Worm (Caenorhabditis elegans) whole organism, midembryonic: Measurements from ENCODE around the gene T05C7.5.

Experiments used
- T22C8.4 ChIP-seq: fragments of 200-800 bp; sonication (Bioruptor generic); IDR thresholded peaks from 2 replicates; pipeline ENCODE4 v1.3.6; 2022; ENCODE audit warnings: missing genetic modification characterization, missing compliant biosample characterization
- cog-1 ChIP-seq: sonication (generic microtip); optimal IDR thresholded peaks from 2 replicates; lab custom pipeline; 2016; ENCODE audit warnings: missing genetic modification characterization, missing compliant biosample characterization
- flt-1 ChIP-seq: fragments of 200-800 bp; sonication (Bioruptor generic); IDR thresholded peaks from 2 replicates; pipeline ENCODE4 v1.3.6; 2022; ENCODE audit warnings: missing genetic modification characterization, missing compliant biosample characterization
- klf-2 ChIP-seq: fragments of 200-800 bp; sonication (Bioruptor generic); conservative IDR thresholded peaks from 2 replicates; pipeline ENCODE4 v1.3.6; 2022; ENCODE audit warnings: missing genetic modification reagents, missing genetic modification characterization, missing compliant biosample characterization
- med-1 ChIP-seq: sonication (generic microtip); optimal IDR thresholded peaks from 2 replicates; lab custom pipeline; 2017; ENCODE audit warnings: missing genetic modification characterization, mild to moderate bottlenecking, missing compliant biosample characterization, antibody characterized with exemption, missing genetic modification reagents; ENCODE audit not compliant: insufficient read depth
- ref-1 ChIP-seq: fragments of 200-800 bp; sonication (Bioruptor generic); conservative IDR thresholded peaks from 2 replicates; pipeline ENCODE4 v1.3.6; 2022; ENCODE audit warnings: missing genetic modification reagents, missing genetic modification characterization, missing compliant biosample characterization
- tab-1 ChIP-seq: fragments of 200-800 bp; sonication (Bioruptor generic); IDR thresholded peaks from 2 replicates; pipeline ENCODE4 v1.3.6; 2022; ENCODE audit warnings: missing genetic modification characterization, missing compliant biosample characterization
- ztf-23 ChIP-seq: fragments of 200-800 bp; sonication (Bioruptor generic); IDR thresholded peaks from 2 replicates; pipeline ENCODE4 v1.3.6; 2022; ENCODE audit warnings: missing genetic modification reagents, missing genetic modification characterization, missing compliant biosample characterization
- ztf-29 ChIP-seq: fragments of 200-800 bp; sonication (Bioruptor generic); IDR thresholded peaks from 2 replicates; pipeline ENCODE4 v1.3.6; 2022; ENCODE audit warnings: missing genetic modification reagents, missing genetic modification characterization, missing compliant biosample characterization

- no peak for TF ChIP-seq flt-1 (GFP tag; lab: Robert Waterston, UW)
- no peak for TF ChIP-seq ztf-29 (GFP tag; lab: Robert Waterston, UW)
- no peak for TF ChIP-seq med-1 (GFP tag; lab: Kevin White, UChicago)
- TF ChIP-seq klf-2: no peak
- TF ChIP-seq cog-1 (tag; lab: Kevin White, UChicago): no peak
- no peak for TF ChIP-seq ref-1 (GFP tag; lab: Robert Waterston, UW)
- TF ChIP-seq tab-1: no peak
- no peak for TF ChIP-seq ztf-23
- no peak for TF ChIP-seq T22C8.4 (GFP tag; lab: Robert Waterston, UW)
Observed at ce11 chrIV:89991-90390, 31.3 kb upstream of the T05C7.5 start, which contains the start of gene scl-23.
